Fruit fly (Drosophila melanogaster) whole organism, prepupa: Measurements from ENCODE around the gene CG7484.

Experiments
- CG11762 ChIP-seq: fragments of 200-800 bp; sonication (Bioruptor generic); optimal IDR thresholded peaks from 3 replicates; lab custom pipeline; 2016; ENCODE audit warnings: missing biosample characterization, missing genetic modification characterization; ENCODE audit not compliant: insufficient read depth
- CG11902 ChIP-seq: fragments of 200-800 bp; sonication (Bioruptor generic); optimal IDR thresholded peaks from 3 replicates; lab custom pipeline; 2016; ENCODE audit warnings: missing biosample characterization, missing genetic modification characterization
- CG15336 ChIP-seq: fragments of 200-800 bp; sonication (Bioruptor generic); IDR thresholded peaks from 2 replicates; pipeline ENCODE4 v1.3.6; 2022; ENCODE audit warnings: missing biosample characterization, missing genetic modification characterization
- CG1621 ChIP-seq: fragments of 200-800 bp; sonication (Bioruptor generic); optimal IDR thresholded peaks from 3 replicates; lab custom pipeline; 2018; ENCODE audit warnings: missing biosample characterization, mild to moderate bottlenecking, missing genetic modification characterization
- CG31627 ChIP-seq: fragments of 200-800 bp; sonication (Bioruptor generic); optimal IDR thresholded peaks from 3 replicates; lab custom pipeline; 2016; ENCODE audit warnings: missing biosample characterization, missing genetic modification characterization
- CG34406 ChIP-seq: fragments of 200-800 bp; sonication (Bioruptor generic); optimal IDR thresholded peaks from 3 replicates; lab custom pipeline; 2016; ENCODE audit warnings: missing biosample characterization, missing genetic modification characterization
- CG6276 ChIP-seq: fragments of 200-800 bp; sonication (Bioruptor generic); optimal IDR thresholded peaks from 2 replicates; lab custom pipeline; 2017; ENCODE audit warnings: missing biosample characterization, mild to moderate bottlenecking, missing genetic modification characterization
- CG6808 ChIP-seq: fragments of 200-800 bp; sonication (Bioruptor generic); optimal IDR thresholded peaks from 3 replicates; lab custom pipeline; 2017; ENCODE audit warnings: missing biosample characterization, missing genetic modification characterization, mild to moderate bottlenecking, moderate library complexity, missing genetic modification reagents
- CG8119 ChIP-seq: fragments of 200-800 bp; sonication (Bioruptor generic); IDR thresholded peaks from 3 replicates; pipeline ENCODE4 v1.3.6; 2022; ENCODE audit warnings: missing biosample characterization, missing genetic modification characterization
- CG8319 ChIP-seq: fragments of 200-800 bp; sonication (Bioruptor generic); optimal IDR thresholded peaks from 3 replicates; lab custom pipeline; 2016; ENCODE audit warnings: missing biosample characterization, missing genetic modification characterization
- Ets21C ChIP-seq: fragments of 200-800 bp; sonication (Bioruptor generic); optimal IDR thresholded peaks from 3 replicates; lab custom pipeline; 2016; ENCODE audit warnings: missing biosample characterization, missing genetic modification characterization
- Gug ChIP-seq: fragments of 200-800 bp; sonication (Bioruptor generic); IDR thresholded peaks from 2 replicates; pipeline ENCODE4 v1.3.6; 2022; ENCODE audit warnings: missing biosample characterization, missing genetic modification characterization
- Hr38 ChIP-seq: sonication (Bioruptor generic); optimal IDR thresholded peaks from 2 replicates; lab custom pipeline; 2016; ENCODE audit warnings: missing biosample characterization, missing genetic modification characterization
- Hr39 ChIP-seq: fragments of 200-800 bp; sonication (Bioruptor generic); optimal IDR thresholded peaks from 2 replicates; lab custom pipeline; 2016; ENCODE audit warnings: missing biosample characterization, missing genetic modification characterization
- Lpt ChIP-seq: fragments of 200-800 bp; sonication (Bioruptor generic); optimal IDR thresholded peaks from 3 replicates; lab custom pipeline; 2016; ENCODE audit warnings: missing biosample characterization, missing genetic modification characterization
- Met ChIP-seq: fragments of 200-800 bp; sonication (Bioruptor generic); optimal IDR thresholded peaks from 3 replicates; lab custom pipeline; 2016; ENCODE audit warnings: missing biosample characterization, missing genetic modification characterization
- Sox102F ChIP-seq: fragments of 200-800 bp; sonication (Bioruptor generic); optimal IDR thresholded peaks from 2 replicates; lab custom pipeline; 2016; ENCODE audit warnings: missing biosample characterization, mild to moderate bottlenecking, missing genetic modification characterization
- Sox14 ChIP-seq: fragments of 200-800 bp; sonication (Bioruptor generic); optimal IDR thresholded peaks from 3 replicates; lab custom pipeline; 2016; ENCODE audit warnings: missing biosample characterization, missing genetic modification characterization
- Sox15 ChIP-seq: fragments of 200-800 bp; sonication (Bioruptor generic); optimal IDR thresholded peaks from 3 replicates; lab custom pipeline; 2016; ENCODE audit warnings: missing biosample characterization, missing genetic modification characterization
- achi ChIP-seq: fragments of 200-800 bp; sonication (Bioruptor generic); optimal IDR thresholded peaks from 3 replicates; lab custom pipeline; 2016; ENCODE audit warnings: missing biosample characterization, missing genetic modification characterization
- acj6 ChIP-seq: fragments of 200-800 bp; sonication (Bioruptor generic); optimal IDR thresholded peaks from 3 replicates; lab custom pipeline; 2016; ENCODE audit warnings: missing biosample characterization, missing genetic modification characterization
- cyc ChIP-seq: fragments of 200-800 bp; sonication (Bioruptor generic); optimal IDR thresholded peaks from 3 replicates; lab custom pipeline; 2016; ENCODE audit warnings: missing biosample characterization, missing genetic modification characterization
- dac ChIP-seq: fragments of 200-800 bp; sonication (Bioruptor generic); optimal IDR thresholded peaks from 2 replicates; lab custom pipeline; 2017; ENCODE audit warnings: missing biosample characterization, mild to moderate bottlenecking, missing genetic modification characterization
- eg ChIP-seq: fragments of 200-800 bp; sonication (Bioruptor generic); IDR thresholded peaks from 3 replicates; pipeline ENCODE4 v1.3.6; 2022; ENCODE audit warnings: missing biosample characterization, missing genetic modification characterization
- esn ChIP-seq: fragments of 200-800 bp; sonication (Bioruptor generic); optimal IDR thresholded peaks from 2 replicates; lab custom pipeline; 2016; ENCODE audit warnings: missing biosample characterization, mild to moderate bottlenecking, missing genetic modification characterization, moderate library complexity
- fkh ChIP-seq: fragments of 200-800 bp; sonication (Bioruptor generic); optimal IDR thresholded peaks from 3 replicates; lab custom pipeline; 2017; ENCODE audit warnings: missing biosample characterization, mild to moderate bottlenecking, missing genetic modification characterization, moderate library complexity
- net ChIP-seq: fragments of 200-800 bp; sonication (Bioruptor generic); optimal IDR thresholded peaks from 3 replicates; lab custom pipeline; 2016; ENCODE audit warnings: missing biosample characterization, missing genetic modification characterization
- pdm3 ChIP-seq: fragments of 200-800 bp; sonication (Bioruptor generic); optimal IDR thresholded peaks from 3 replicates; lab custom pipeline; 2016; ENCODE audit warnings: missing biosample characterization, missing genetic modification characterization
- salr ChIP-seq, 2 experiments: fragments of 200-800 bp; sonication (Bioruptor generic); optimal IDR thresholded peaks; 3 replicates each; lab custom pipeline; 2016 to 2018; ENCODE audit warnings: missing biosample characterization in 2 of 2, missing genetic modification characterization in 2 of 2, mild to moderate bottlenecking in 1 of 2
- spab ChIP-seq: fragments of 200-800 bp; sonication (Bioruptor generic); optimal IDR thresholded peaks from 2 replicates; lab custom pipeline; 2017; ENCODE audit warnings: missing biosample characterization, mild to moderate bottlenecking, missing genetic modification characterization, missing genetic modification reagents
- ss ChIP-seq, 2 experiments: fragments of 200-800 bp; sonication (Bioruptor generic); optimal IDR thresholded peaks; 2 replicates in 1 of 2; 3 replicates in 1 of 2; lab custom pipeline; 2017 to 2018; ENCODE audit warnings: mild to moderate bottlenecking in 2 of 2, missing biosample characterization in 2 of 2, missing genetic modification characterization in 2 of 2, moderate library complexity in 1 of 2
- svp ChIP-seq: fragments of 200-800 bp; sonication (Bioruptor generic); peaks from one replicate; lab custom pipeline; 2016; ENCODE audit warnings: missing biosample characterization, missing genetic modification characterization

Gene CG7484

dm6 chr3L:17621451-17621946 lies 32.9 kb upstream of the CG7484 start, which contains the start of the genes Vps60 and anchor (continued):
- TF ChIP-seq achi (GFP tag; lab: Kevin White, UChicago) (peak; percentile 93), Met (GFP tag; lab: Kevin White, UChicago) (peak; percentile 61), Hr39 (GFP tag; lab: Kevin White, UChicago) (peak; percentile 58), eg (GFP tag; lab: Robert Waterston, UW) (no peak), esn (GFP tag; lab: Kevin White, UChicago) (peak; percentile 80), Gug (GFP tag; lab: Robert Waterston, UW) (no peak), fkh (GFP tag; lab: Kevin White, UChicago) (peak; percentile 83), dac (GFP tag; lab: Kevin White, UChicago) (no peak), CG11902 (GFP tag; lab: Kevin White, UChicago) (no peak), Sox14 (peak; percentile 87), CG15336 (GFP tag; lab: Robert Waterston, UW) (no peak), Hr38 (GFP tag; lab: Kevin White, UChicago) (peak; percentile 30), CG8119 (GFP tag; lab: Robert Waterston, UW) (no peak), CG6808 (GFP tag; lab: Kevin White, UChicago) (peak; percentile 88), cyc (GFP tag; lab: Kevin White, UChicago) (peak; percentile 77), acj6 (GFP tag; lab: Kevin White, UChicago) (peak; percentile 52)

- TF ChIP-seq CG34406, result no peak
- no peak for TF ChIP-seq CG11902 (GFP tag; lab: Kevin White, UChicago)
- TF ChIP-seq pdm3, result no peak
- no peak for TF ChIP-seq ss (GFP tag; optimal IDR thresholded peaks at IDR 0.05; lab: Kevin White, UChicago)
- no peak for TF ChIP-seq salr (GFP tag; optimal IDR thresholded peaks at IDR 0.05; lab: Kevin White, UChicago)
- no peak for TF ChIP-seq Lpt (GFP tag; lab: Kevin White, UChicago)
- no peak for TF ChIP-seq Sox15
- no peak for TF ChIP-seq CG31627 (GFP tag; lab: Kevin White, UChicago)
- TF ChIP-seq CG11762 (GFP tag; lab: Kevin White, UChicago), result no peak
- TF ChIP-seq fkh (GFP tag; lab: Kevin White, UChicago), result peak; percentile 65
- no peak for TF ChIP-seq Sox102F (GFP tag; lab: Kevin White, UChicago)
- 0 out of 3 replicates have a peak, but pooled peaks have one; percentile 16 for TF ChIP-seq CG8119 (GFP tag; lab: Robert Waterston, UW)
- TF ChIP-seq CG6276 (GFP tag; lab: Kevin White, UChicago), result no peak
- no peak for TF ChIP-seq Sox14
- TF ChIP-seq, all 60 proteins: peak for 2
Observed at dm6 chr3L:17622081-17622850, 32.2 kb upstream of the CG7484 start.

- TF ChIP-seq spab (GFP tag; lab: Kevin White, UChicago) (no peak), CG1621 (tag; lab: Kevin White, UChicago) (no peak), Hr38 (GFP tag; lab: Kevin White, UChicago) (no peak), net (GFP tag; lab: Kevin White, UChicago) (no peak), acj6 (GFP tag; lab: Kevin White, UChicago) (no peak), CG15336 (GFP tag; lab: Robert Waterston, UW) (no peak), svp (GFP tag; lab: Kevin White, UChicago) (no peak), Gug (GFP tag; lab: Robert Waterston, UW) (no peak), Ets21C (no peak), CG6276 (GFP tag; lab: Kevin White, UChicago) (no peak), CG8319 (GFP tag; lab: Kevin White, UChicago) (no peak), eg (GFP tag; lab: Robert Waterston, UW) (no peak)
Observed at dm6 chr3L:17622935-17623334, 31.5 kb upstream of the CG7484 start.
